Fruit fly (Drosophila melanogaster) whole organism, embryonic: Measurements from ENCODE around the gene CG34332.

ENCODE experiments used
- Aef1 ChIP-seq: fragments of 200-800 bp; sonication (Bioruptor generic); IDR thresholded peaks from 3 replicates; pipeline ENCODE4 v1.3.6; 2022; ENCODE audit warnings: missing biosample characterization, missing genetic modification characterization
- Bdp1 ChIP-seq: fragments of 200-800 bp; sonication (Bioruptor generic); optimal IDR thresholded peaks from 3 replicates; lab custom pipeline; 2016; ENCODE audit warnings: missing biosample characterization, missing genetic modification characterization
- BtbVII ChIP-seq: fragments of 200-800 bp; sonication (Bioruptor generic); optimal IDR thresholded peaks from 3 replicates; lab custom pipeline; 2017; ENCODE audit warnings: missing biosample characterization, mild to moderate bottlenecking, missing genetic modification characterization
- CG10147 ChIP-seq: fragments of 200-800 bp; sonication (Bioruptor generic); optimal IDR thresholded peaks from 2 replicates; lab custom pipeline; 2019; ENCODE audit warnings: missing biosample characterization, mild to moderate bottlenecking, missing genetic modification characterization, moderate library complexity
- CG10267 ChIP-seq: fragments of 200-800 bp; sonication (Bioruptor generic); optimal IDR thresholded peaks from 2 replicates; lab custom pipeline; 2018; ENCODE audit warnings: missing biosample characterization, mild to moderate bottlenecking, missing genetic modification characterization, moderate library complexity
- CG12391 ChIP-seq: fragments of 200-800 bp; sonication (Bioruptor generic); optimal IDR thresholded peaks from 3 replicates; lab custom pipeline; 2018; ENCODE audit warnings: missing biosample characterization, mild to moderate bottlenecking, missing genetic modification characterization, moderate library complexity
- CG13287 ChIP-seq: fragments of 200-800 bp; sonication (Bioruptor generic); IDR thresholded peaks from 2 replicates; pipeline ENCODE4 v1.3.6; 2022; ENCODE audit warnings: missing biosample characterization, missing genetic modification characterization; ENCODE audit not compliant: partially characterized antibody
- CG13624 ChIP-seq: fragments of 200-800 bp; sonication (Bioruptor generic); optimal IDR thresholded peaks from 2 replicates; lab custom pipeline; 2016; ENCODE audit warnings: missing biosample characterization, missing genetic modification characterization
- CG14441 ChIP-seq: fragments of 200-800 bp; sonication (Bioruptor generic); IDR thresholded peaks from 2 replicates; pipeline ENCODE4 v1.3.6; 2022; ENCODE audit warnings: missing biosample characterization, missing genetic modification characterization
- CG14710 ChIP-seq: fragments of 200-800 bp; sonication (Bioruptor generic); optimal IDR thresholded peaks from 3 replicates; lab custom pipeline; 2019; ENCODE audit warnings: missing biosample characterization, mild to moderate bottlenecking, missing genetic modification characterization, moderate library complexity
- CG15601 ChIP-seq: fragments of 200-800 bp; sonication (Bioruptor generic); optimal IDR thresholded peaks from 3 replicates; lab custom pipeline; 2019; ENCODE audit warnings: missing biosample characterization, mild to moderate bottlenecking, missing genetic modification characterization, moderate library complexity
- CG1603 ChIP-seq: fragments of 200-800 bp; sonication (Bioruptor generic); optimal IDR thresholded peaks from 2 replicates; lab custom pipeline; 2019; ENCODE audit warnings: missing biosample characterization, mild to moderate bottlenecking, missing genetic modification characterization, moderate library complexity
- CG16779 ChIP-seq: fragments of 200-800 bp; sonication (Bioruptor generic); IDR thresholded peaks from 2 replicates; pipeline ENCODE4 v1.3.6; 2022; ENCODE audit warnings: missing biosample characterization, missing genetic modification characterization
- CG17186 ChIP-seq: fragments of 200-800 bp; sonication (Bioruptor generic); optimal IDR thresholded peaks from 3 replicates; lab custom pipeline; 2017; ENCODE audit warnings: missing biosample characterization, missing genetic modification reagents, missing genetic modification characterization
- CG2129 ChIP-seq: fragments of 200-800 bp; sonication (Bioruptor generic); IDR thresholded peaks from 2 replicates; pipeline ENCODE4 v1.3.6; 2022; ENCODE audit warnings: missing biosample characterization, missing genetic modification characterization; ENCODE audit not compliant: partially characterized antibody
- CG34224 ChIP-seq: fragments of 200-800 bp; sonication (Bioruptor generic); IDR thresholded peaks from 3 replicates; pipeline ENCODE4 v1.3.6; 2022; ENCODE audit warnings: missing biosample characterization, missing genetic modification characterization; ENCODE audit not compliant: partially characterized antibody
- CG3995 ChIP-seq: fragments of 200-800 bp; sonication (Bioruptor generic); optimal IDR thresholded peaks from 3 replicates; lab custom pipeline; 2016; ENCODE audit warnings: missing biosample characterization, missing genetic modification characterization
- CG5180 ChIP-seq: fragments of 200-800 bp; sonication (Bioruptor generic); optimal IDR thresholded peaks from 3 replicates; lab custom pipeline; 2017; ENCODE audit warnings: missing biosample characterization, missing genetic modification characterization, mild to moderate bottlenecking, moderate library complexity, missing genetic modification reagents
- CG6765 ChIP-seq: fragments of 200-800 bp; sonication (Bioruptor generic); optimal IDR thresholded peaks from 3 replicates; lab custom pipeline; 2017; ENCODE audit warnings: missing biosample characterization, mild to moderate bottlenecking, missing genetic modification characterization
- CG7839 ChIP-seq: fragments of 200-800 bp; sonication (Bioruptor generic); optimal IDR thresholded peaks from 3 replicates; lab custom pipeline; 2018; ENCODE audit warnings: missing biosample characterization, mild to moderate bottlenecking, missing genetic modification characterization, moderate library complexity
- CG8089 ChIP-seq: fragments of 200-800 bp; sonication (Bioruptor generic); optimal IDR thresholded peaks from 3 replicates; lab custom pipeline; 2016; ENCODE audit warnings: missing biosample characterization, missing genetic modification characterization
- CG9932 ChIP-seq: fragments of 200-800 bp; sonication (Bioruptor generic); IDR thresholded peaks from 2 replicates; pipeline ENCODE4 v1.3.6; 2022; ENCODE audit warnings: missing biosample characterization, missing genetic modification characterization
- CTCF ChIP-seq: fragments of 200-800 bp; sonication (Bioruptor generic); optimal IDR thresholded peaks from 2 replicates; lab custom pipeline; 2017; ENCODE audit warnings: missing biosample characterization, mild to moderate bottlenecking, missing genetic modification characterization, moderate library complexity
- Dll ChIP-seq: fragments of 200-800 bp; sonication (Bioruptor generic); IDR thresholded peaks from 4 replicates; pipeline ENCODE4 v1.3.6; 2022; ENCODE audit warnings: missing biosample characterization, missing genetic modification characterization; ENCODE audit not compliant: partially characterized antibody
- E2f2 ChIP-seq: fragments of 200-800 bp; sonication (Bioruptor generic); IDR thresholded peaks from 2 replicates; pipeline ENCODE4 v1.3.6; 2022; ENCODE audit warnings: missing biosample characterization, missing genetic modification characterization
- MBD-R2 ChIP-seq: fragments of 200-800 bp; sonication (Bioruptor generic); IDR thresholded peaks from 2 replicates; pipeline ENCODE4 v1.3.6; 2022; ENCODE audit warnings: missing biosample characterization, missing genetic modification characterization
- Sin3A ChIP-seq: fragments of >200 bp; optimal IDR thresholded peaks from 2 replicates; lab custom pipeline; 2018
- Sox102F ChIP-seq: fragments of 200-800 bp; sonication (Bioruptor generic); optimal IDR thresholded peaks from 2 replicates; lab custom pipeline; 2018; ENCODE audit warnings: missing biosample characterization, mild to moderate bottlenecking, missing genetic modification characterization, moderate library complexity
- aop ChIP-seq: fragments of 200-800 bp; sonication (Bioruptor generic); IDR thresholded peaks from 2 replicates; pipeline ENCODE4 v1.3.6; 2022; ENCODE audit warnings: missing biosample characterization, missing genetic modification characterization
- ase ChIP-seq: fragments of 200-800 bp; sonication (Bioruptor generic); IDR thresholded peaks from 3 replicates; pipeline ENCODE4 v1.3.6; 2022; ENCODE audit warnings: missing biosample characterization, missing genetic modification characterization
- ato ChIP-seq: fragments of 200-800 bp; sonication (Bioruptor generic); IDR thresholded peaks from 2 replicates; pipeline ENCODE4 v1.3.6; 2022; ENCODE audit warnings: missing biosample characterization, missing genetic modification characterization; ENCODE audit not compliant: partially characterized antibody
- bab2 ChIP-seq: fragments of 200-800 bp; sonication (Bioruptor generic); optimal IDR thresholded peaks from 2 replicates; lab custom pipeline; 2016; ENCODE audit warnings: missing biosample characterization, missing genetic modification characterization
- bcd ChIP-seq: fragments of 200-800 bp; sonication (Bioruptor generic); optimal IDR thresholded peaks from 2 replicates; lab custom pipeline; 2017; ENCODE audit warnings: missing biosample characterization, mild to moderate bottlenecking, missing genetic modification characterization
- br ChIP-seq: fragments of >200 bp; optimal IDR thresholded peaks from 2 replicates; lab custom pipeline; 2017
- cg ChIP-seq: fragments of 200-800 bp; sonication (Bioruptor generic); optimal IDR thresholded peaks from 3 replicates; lab custom pipeline; 2019; ENCODE audit warnings: missing biosample characterization, mild to moderate bottlenecking, missing genetic modification characterization, moderate library complexity
- corto ChIP-seq: fragments of 200-800 bp; sonication (Bioruptor generic); optimal IDR thresholded peaks from 2 replicates; lab custom pipeline; 2016; ENCODE audit warnings: missing biosample characterization, mild to moderate bottlenecking, missing genetic modification characterization, moderate library complexity
- crol ChIP-seq: fragments of 200-800 bp; sonication (Bioruptor generic); IDR thresholded peaks from 2 replicates; pipeline ENCODE4 v1.3.6; 2022; ENCODE audit warnings: missing biosample characterization, missing genetic modification characterization
- cwo ChIP-seq: fragments of 200-800 bp; sonication (Bioruptor generic); optimal IDR thresholded peaks from 3 replicates; lab custom pipeline; 2017; ENCODE audit warnings: missing biosample characterization, missing genetic modification characterization, mild to moderate bottlenecking, moderate library complexity, missing genetic modification reagents
- dan ChIP-seq: fragments of 200-800 bp; sonication (Bioruptor generic); IDR thresholded peaks from 2 replicates; pipeline ENCODE4 v1.3.6; 2022; ENCODE audit warnings: missing biosample characterization, missing genetic modification characterization
- dpn ChIP-seq, 2 experiments: fragments of 200-800 bp; sonication (Bioruptor generic); optimal IDR thresholded peaks; 3 replicates each; lab custom pipeline; 2016; ENCODE audit warnings: missing biosample characterization in 2 of 2, missing genetic modification characterization in 2 of 2
- dysf ChIP-seq: fragments of 200-800 bp; sonication (Bioruptor generic); IDR thresholded peaks from 3 replicates; pipeline ENCODE4 v1.3.6; 2022; ENCODE audit warnings: missing biosample characterization, missing genetic modification characterization
- inv ChIP-seq: fragments of 200-800 bp; sonication (Bioruptor generic); IDR thresholded peaks from 2 replicates; pipeline ENCODE4 v1.3.6; 2022; ENCODE audit warnings: missing biosample characterization, missing genetic modification characterization; ENCODE audit not compliant: partially characterized antibody
- lab ChIP-seq: fragments of 200-800 bp; sonication (Bioruptor generic); optimal IDR thresholded peaks from 3 replicates; lab custom pipeline; 2017; ENCODE audit warnings: missing biosample characterization, missing genetic modification characterization, mild to moderate bottlenecking, moderate library complexity, missing genetic modification reagents
- phol ChIP-seq: fragments of 200-800 bp; sonication (Bioruptor generic); optimal IDR thresholded peaks from 3 replicates; lab custom pipeline; 2018; ENCODE audit warnings: missing biosample characterization, mild to moderate bottlenecking, missing genetic modification characterization, moderate library complexity
- trem ChIP-seq: fragments of 200-800 bp; optimal IDR thresholded peaks from 3 replicates; lab custom pipeline; 2019; ENCODE audit warnings: missing biosample characterization, mild to moderate bottlenecking, missing genetic modification characterization, moderate library complexity
- twi ChIP-seq: fragments of 200-800 bp; optimal IDR thresholded peaks from 2 replicates; lab custom pipeline; 2019; ENCODE audit warnings: missing biosample characterization, mild to moderate bottlenecking, missing genetic modification characterization, moderate library complexity
- vfl ChIP-seq: fragments of 200-800 bp; sonication (Bioruptor generic); optimal IDR thresholded peaks from 2 replicates; lab custom pipeline; 2016; ENCODE audit warnings: missing biosample characterization, missing genetic modification characterization
- z ChIP-seq: fragments of 200-800 bp; sonication (Bioruptor generic); IDR thresholded peaks from 3 replicates; pipeline ENCODE4 v1.3.6; 2022; ENCODE audit warnings: missing biosample characterization, missing genetic modification characterization
- zen ChIP-seq: fragments of 200-800 bp; sonication (Bioruptor generic); optimal IDR thresholded peaks from 3 replicates; lab custom pipeline; 2018; ENCODE audit warnings: missing biosample characterization, mild to moderate bottlenecking, missing genetic modification characterization, moderate library complexity

Gene CG34332

dm6 chrX:20162586-20162985 is 21.8 kb downstream of the CG34332 start (continued):
- no peak for TF ChIP-seq CG6765
- no peak for TF ChIP-seq CG10147 (GFP tag; lab: Kevin White, UChicago)
- TF ChIP-seq trem, result peak; percentile 4
- peak; percentile 28 for TF ChIP-seq CG10267 (tag; lab: Kevin White, UChicago)

- TF ChIP-seq ato (peak; percentile 59), lab (GFP tag; lab: Kevin White, UChicago) (no peak), cg (GFP tag; lab: Kevin White, UChicago) (no peak), Sox102F (GFP tag; lab: Kevin White, UChicago) (no peak), corto (GFP tag; lab: Kevin White, UChicago) (no peak), Sin3A (lab: Kevin White, UChicago) (peak; percentile 65), CG14441 (GFP tag; lab: Robert Waterston, UW) (no peak), CG13624 (GFP tag; lab: Kevin White, UChicago) (peak; percentile 22), Dll (GFP tag; lab: Robert Waterston, UW) (peak; percentile 66; the same call in 3 of the 4 replicates), br (lab: Kevin White, UChicago) (no peak), CTCF (GFP tag; lab: Kevin White, UChicago) (no peak), bab2 (GFP tag; lab: Kevin White, UChicago) (no peak), ase (GFP tag; lab: Robert Waterston, UW) (no peak), CG34224 (GFP tag; lab: Robert Waterston, UW) (peak; percentile 47; the same call in 1 of the 3 replicates), dysf (no peak), dpn (GFP tag; optimal IDR thresholded peaks at IDR 0.05; lab: Kevin White, UChicago) (no peak), CG12391 (no peak), CG8089 (no peak), bcd (GFP tag; lab: Kevin White, UChicago) (no peak), BtbVII (GFP tag; lab: Kevin White, UChicago) (no peak), MBD-R2 (GFP tag; lab: Robert Waterston, UW) (peak; percentile 29; the same call in 1 of the 2 replicates), CG1603 (tag; lab: Kevin White, UChicago) (peak; percentile 100), CG14710 (tag; lab: Kevin White, UChicago) (peak; percentile 38), crol (no peak), zen (tag; lab: Kevin White, UChicago) (no peak), CG13287 (GFP tag; lab: Robert Waterston, UW) (peak; percentile 77), CG9932 (peak; percentile 40; the same call in 1 of the 2 replicates), Bdp1 (GFP tag; lab: Kevin White, UChicago) (no peak), CG5180 (no peak), twi (tag; lab: Kevin White, UChicago) (no peak), z (GFP tag; lab: Robert Waterston, UW) (no peak), CG3995 (GFP tag; lab: Kevin White, UChicago) (peak; percentile 12), inv (GFP tag; lab: Robert Waterston, UW) (peak; percentile 78), CG2129 (GFP tag; lab: Robert Waterston, UW) (0 out of 2 replicates have a peak, but pooled peaks have one; percentile 19), dan (GFP tag; lab: Robert Waterston, UW) (no peak), CG17186 (GFP tag; lab: Kevin White, UChicago) (peak; percentile 48), cwo (GFP tag; lab: Kevin White, UChicago) (no peak), CG15601 (tag; lab: Kevin White, UChicago) (no peak), CG16779 (GFP tag; lab: Robert Waterston, UW) (no peak), E2f2 (GFP tag; lab: Robert Waterston, UW) (peak; percentile 79), Aef1 (GFP tag; lab: Robert Waterston, UW) (no peak), aop (GFP tag; lab: Robert Waterston, UW) (no peak), phol (tag; lab: Kevin White, UChicago) (peak; percentile 42), CG7839 (tag; lab: Kevin White, UChicago) (no peak), CG10267 (tag; lab: Kevin White, UChicago) (peak; percentile 29), vfl (GFP tag; lab: Kevin White, UChicago) (no peak)
These were observed 25.1 kb downstream of the CG34332 start, which contains the start of gene Phf7 for dm6 chrX:20165773-20166412. Gene Phf7, minus strand, starts transcription at chrX:20165830.
